Worm (Caenorhabditis elegans): ENCODE results near the gene dro-1.

- TF ChIP-seq B0310.2 (tag; optimal IDR thresholded peaks at IDR 0.05) (no peak), hmg-4 (GFP tag; optimal IDR thresholded peaks at IDR 0.05) (no peak), ama-1 (optimal IDR thresholded peaks at IDR 0.05) (no peak), tra-4 (tag; optimal IDR thresholded peaks at IDR 0.05) (no peak), flt-1 (GFP tag; IDR thresholded peaks at IDR 0.05) (no peak), hnd-1 (tag; optimal IDR thresholded peaks at IDR 0.05) (no peak), hmbx-1 (tag; optimal IDR thresholded peaks at IDR 0.05) (no peak), pes-1 (GFP tag; IDR thresholded peaks at IDR 0.05) (no peak), F13C5.2 (tag; optimal IDR thresholded peaks at IDR 0.05) (no peak), ets-7 (tag; optimal IDR thresholded peaks at IDR 0.05) (no peak), sea-1 (GFP tag; conservative IDR thresholded peaks at IDR 0.05) (no peak)
Observed at ce11 chrIII:13301983-13302382, 40.5 kb upstream of the dro-1 start.

Measured in whole organism, early embryonic.